Fruit fly (Drosophila melanogaster) whole organism, prepupa: ENCODE measurements around the gene Bub1.

Experiments
- CG10631 ChIP-seq: fragments of 200-800 bp; sonication (Bioruptor generic); optimal IDR thresholded peaks from 2 replicates; lab custom pipeline; 2016; ENCODE audit warnings: missing biosample characterization, missing genetic modification characterization
- CG10669 ChIP-seq: fragments of 200-800 bp; sonication (Bioruptor generic); optimal IDR thresholded peaks from 3 replicates; lab custom pipeline; 2018; ENCODE audit warnings: missing biosample characterization, mild to moderate bottlenecking, missing genetic modification characterization, moderate library complexity
- CG11294 ChIP-seq: fragments of 200-800 bp; sonication (Bioruptor generic); IDR thresholded peaks from 2 replicates; pipeline ENCODE4 v1.3.6; 2022; ENCODE audit warnings: missing biosample characterization, missing genetic modification characterization
- CG11762 ChIP-seq: fragments of 200-800 bp; sonication (Bioruptor generic); optimal IDR thresholded peaks from 3 replicates; lab custom pipeline; 2016; ENCODE audit warnings: missing biosample characterization, missing genetic modification characterization; ENCODE audit not compliant: insufficient read depth
- CG11902 ChIP-seq: fragments of 200-800 bp; sonication (Bioruptor generic); optimal IDR thresholded peaks from 3 replicates; lab custom pipeline; 2016; ENCODE audit warnings: missing biosample characterization, missing genetic modification characterization
- CG15336 ChIP-seq: fragments of 200-800 bp; sonication (Bioruptor generic); IDR thresholded peaks from 2 replicates; pipeline ENCODE4 v1.3.6; 2022; ENCODE audit warnings: missing biosample characterization, missing genetic modification characterization
- CG16779 ChIP-seq: fragments of 200-800 bp; sonication (Bioruptor generic); optimal IDR thresholded peaks from 3 replicates; lab custom pipeline; 2017; ENCODE audit warnings: missing biosample characterization, mild to moderate bottlenecking, missing genetic modification characterization
- CG31627 ChIP-seq: fragments of 200-800 bp; sonication (Bioruptor generic); optimal IDR thresholded peaks from 3 replicates; lab custom pipeline; 2016; ENCODE audit warnings: missing biosample characterization, missing genetic modification characterization
- CG32006 ChIP-seq: fragments of 200-800 bp; sonication (Bioruptor generic); optimal IDR thresholded peaks from 3 replicates; lab custom pipeline; 2017; ENCODE audit warnings: missing biosample characterization, mild to moderate bottlenecking, missing genetic modification characterization
- CG34406 ChIP-seq: fragments of 200-800 bp; sonication (Bioruptor generic); optimal IDR thresholded peaks from 3 replicates; lab custom pipeline; 2016; ENCODE audit warnings: missing biosample characterization, missing genetic modification characterization
- CG6163 ChIP-seq: fragments of 200-800 bp; sonication (Bioruptor generic); IDR thresholded peaks from 3 replicates; pipeline ENCODE4 v1.3.6; 2022; ENCODE audit warnings: missing biosample characterization, missing genetic modification characterization
- CG6276 ChIP-seq: fragments of 200-800 bp; sonication (Bioruptor generic); optimal IDR thresholded peaks from 2 replicates; lab custom pipeline; 2017; ENCODE audit warnings: missing biosample characterization, mild to moderate bottlenecking, missing genetic modification characterization
- CG6792 ChIP-seq: fragments of 200-800 bp; sonication (Bioruptor generic); optimal IDR thresholded peaks from 3 replicates; lab custom pipeline; 2016; ENCODE audit warnings: missing biosample characterization, missing genetic modification characterization
- CG6854 ChIP-seq: fragments of 200-800 bp; sonication (Bioruptor generic); optimal IDR thresholded peaks from 2 replicates; lab custom pipeline; 2017; ENCODE audit warnings: missing biosample characterization, mild to moderate bottlenecking, missing genetic modification characterization
- CG7368 ChIP-seq: fragments of 200-800 bp; sonication (Bioruptor generic); optimal IDR thresholded peaks from 3 replicates; lab custom pipeline; 2016; ENCODE audit warnings: missing biosample characterization, missing genetic modification characterization
- CG8119 ChIP-seq: fragments of 200-800 bp; sonication (Bioruptor generic); IDR thresholded peaks from 3 replicates; pipeline ENCODE4 v1.3.6; 2022; ENCODE audit warnings: missing biosample characterization, missing genetic modification characterization
- CG8632 ChIP-seq: fragments of 200-800 bp; sonication (Bioruptor generic); optimal IDR thresholded peaks from 3 replicates; lab custom pipeline; 2016; ENCODE audit warnings: missing biosample characterization, missing genetic modification characterization
- Eip93F ChIP-seq: fragments of 200-800 bp; sonication (Bioruptor generic); optimal IDR thresholded peaks from 2 replicates; lab custom pipeline; 2016; ENCODE audit warnings: missing biosample characterization, mild to moderate bottlenecking, missing genetic modification characterization
- Ets21C ChIP-seq: fragments of 200-800 bp; sonication (Bioruptor generic); optimal IDR thresholded peaks from 3 replicates; lab custom pipeline; 2016; ENCODE audit warnings: missing biosample characterization, missing genetic modification characterization
- Gug ChIP-seq: fragments of 200-800 bp; sonication (Bioruptor generic); IDR thresholded peaks from 2 replicates; pipeline ENCODE4 v1.3.6; 2022; ENCODE audit warnings: missing biosample characterization, missing genetic modification characterization
- Hr38 ChIP-seq: sonication (Bioruptor generic); optimal IDR thresholded peaks from 2 replicates; lab custom pipeline; 2016; ENCODE audit warnings: missing biosample characterization, missing genetic modification characterization
- Hr4 ChIP-seq: fragments of 200-800 bp; sonication (Bioruptor generic); optimal IDR thresholded peaks from 3 replicates; lab custom pipeline; 2016; ENCODE audit warnings: missing biosample characterization, missing genetic modification characterization
- Met ChIP-seq: fragments of 200-800 bp; sonication (Bioruptor generic); optimal IDR thresholded peaks from 3 replicates; lab custom pipeline; 2016; ENCODE audit warnings: missing biosample characterization, missing genetic modification characterization
- OdsH ChIP-seq: fragments of 200-800 bp; sonication (Bioruptor generic); optimal IDR thresholded peaks from 3 replicates; lab custom pipeline; 2016; ENCODE audit warnings: missing biosample characterization, missing genetic modification characterization
- Smox ChIP-seq: fragments of 200-800 bp; sonication (Bioruptor generic); optimal IDR thresholded peaks from 3 replicates; lab custom pipeline; 2016; ENCODE audit warnings: missing biosample characterization, missing genetic modification characterization
- Sox102F ChIP-seq: fragments of 200-800 bp; sonication (Bioruptor generic); optimal IDR thresholded peaks from 2 replicates; lab custom pipeline; 2016; ENCODE audit warnings: missing biosample characterization, mild to moderate bottlenecking, missing genetic modification characterization
- Sox14 ChIP-seq: fragments of 200-800 bp; sonication (Bioruptor generic); optimal IDR thresholded peaks from 3 replicates; lab custom pipeline; 2016; ENCODE audit warnings: missing biosample characterization, missing genetic modification characterization
- Sox15 ChIP-seq: fragments of 200-800 bp; sonication (Bioruptor generic); optimal IDR thresholded peaks from 3 replicates; lab custom pipeline; 2016; ENCODE audit warnings: missing biosample characterization, missing genetic modification characterization
- achi ChIP-seq: fragments of 200-800 bp; sonication (Bioruptor generic); optimal IDR thresholded peaks from 3 replicates; lab custom pipeline; 2016; ENCODE audit warnings: missing biosample characterization, missing genetic modification characterization
- cyc ChIP-seq: fragments of 200-800 bp; sonication (Bioruptor generic); optimal IDR thresholded peaks from 3 replicates; lab custom pipeline; 2016; ENCODE audit warnings: missing biosample characterization, missing genetic modification characterization
- dac ChIP-seq: fragments of 200-800 bp; sonication (Bioruptor generic); optimal IDR thresholded peaks from 2 replicates; lab custom pipeline; 2017; ENCODE audit warnings: missing biosample characterization, mild to moderate bottlenecking, missing genetic modification characterization
- eg ChIP-seq: fragments of 200-800 bp; sonication (Bioruptor generic); IDR thresholded peaks from 3 replicates; pipeline ENCODE4 v1.3.6; 2022; ENCODE audit warnings: missing biosample characterization, missing genetic modification characterization
- esn ChIP-seq: fragments of 200-800 bp; sonication (Bioruptor generic); optimal IDR thresholded peaks from 2 replicates; lab custom pipeline; 2016; ENCODE audit warnings: missing biosample characterization, mild to moderate bottlenecking, missing genetic modification characterization, moderate library complexity
- fkh ChIP-seq: fragments of 200-800 bp; sonication (Bioruptor generic); optimal IDR thresholded peaks from 3 replicates; lab custom pipeline; 2017; ENCODE audit warnings: missing biosample characterization, mild to moderate bottlenecking, missing genetic modification characterization, moderate library complexity
- net ChIP-seq: fragments of 200-800 bp; sonication (Bioruptor generic); optimal IDR thresholded peaks from 3 replicates; lab custom pipeline; 2016; ENCODE audit warnings: missing biosample characterization, missing genetic modification characterization
- salr ChIP-seq, 2 experiments: fragments of 200-800 bp; sonication (Bioruptor generic); optimal IDR thresholded peaks; 3 replicates each; lab custom pipeline; 2016 to 2018; ENCODE audit warnings: missing biosample characterization in 2 of 2, missing genetic modification characterization in 2 of 2, mild to moderate bottlenecking in 1 of 2
- spab ChIP-seq: fragments of 200-800 bp; sonication (Bioruptor generic); optimal IDR thresholded peaks from 2 replicates; lab custom pipeline; 2017; ENCODE audit warnings: missing biosample characterization, mild to moderate bottlenecking, missing genetic modification characterization, missing genetic modification reagents
- ss ChIP-seq, 2 experiments: fragments of 200-800 bp; sonication (Bioruptor generic); optimal IDR thresholded peaks; 2 replicates in 1 of 2; 3 replicates in 1 of 2; lab custom pipeline; 2017 to 2018; ENCODE audit warnings: mild to moderate bottlenecking in 2 of 2, missing biosample characterization in 2 of 2, missing genetic modification characterization in 2 of 2, moderate library complexity in 1 of 2
- svp ChIP-seq: fragments of 200-800 bp; sonication (Bioruptor generic); peaks from one replicate; lab custom pipeline; 2016; ENCODE audit warnings: missing biosample characterization, missing genetic modification characterization
- topi ChIP-seq: fragments of 200-800 bp; sonication (Bioruptor generic); optimal IDR thresholded peaks from 3 replicates; lab custom pipeline; 2016; ENCODE audit warnings: missing biosample characterization, missing genetic modification characterization
- vri ChIP-seq: fragments of 200-800 bp; sonication (Bioruptor generic); optimal IDR thresholded peaks from 3 replicates; lab custom pipeline; 2016; ENCODE audit warnings: missing biosample characterization, mild to moderate bottlenecking, missing genetic modification characterization

Bub1 gene

DNA sequence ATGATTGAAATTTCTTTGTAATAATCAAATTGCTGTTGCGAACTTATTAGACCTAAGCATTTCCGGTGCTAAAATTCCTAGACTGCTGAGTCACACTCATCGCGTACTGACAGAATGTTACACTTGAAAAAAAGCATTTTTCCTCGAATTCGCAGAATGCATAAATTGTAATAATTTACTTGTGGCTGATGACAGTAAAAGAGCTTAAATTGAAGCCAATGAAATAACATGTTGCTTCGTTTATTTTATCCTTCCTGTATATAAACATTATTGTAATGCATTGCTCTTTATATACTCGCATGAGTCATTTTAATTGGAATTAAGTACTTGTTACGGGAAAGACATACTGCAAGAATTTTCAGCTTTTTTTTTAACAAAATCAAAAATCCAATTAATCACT, 11.9 kb downstream of the Bub1 start (continued):
- TF ChIP-seq esn (GFP tag; lab: Kevin White, UChicago) (no peak), Eip93F (GFP tag; lab: Kevin White, UChicago) (no peak), Sox102F (GFP tag; lab: Kevin White, UChicago) (peak; percentile 9), CG8119 (GFP tag; lab: Robert Waterston, UW) (no peak), topi (GFP tag; lab: Kevin White, UChicago) (peak; percentile 39), Hr4 (GFP tag; lab: Kevin White, UChicago) (no peak), Met (GFP tag; lab: Kevin White, UChicago) (no peak), CG11902 (GFP tag; lab: Kevin White, UChicago) (no peak), OdsH (GFP tag; lab: Kevin White, UChicago) (no peak), spab (GFP tag; lab: Kevin White, UChicago) (no peak), CG6276 (GFP tag; lab: Kevin White, UChicago) (no peak)

DNA sequence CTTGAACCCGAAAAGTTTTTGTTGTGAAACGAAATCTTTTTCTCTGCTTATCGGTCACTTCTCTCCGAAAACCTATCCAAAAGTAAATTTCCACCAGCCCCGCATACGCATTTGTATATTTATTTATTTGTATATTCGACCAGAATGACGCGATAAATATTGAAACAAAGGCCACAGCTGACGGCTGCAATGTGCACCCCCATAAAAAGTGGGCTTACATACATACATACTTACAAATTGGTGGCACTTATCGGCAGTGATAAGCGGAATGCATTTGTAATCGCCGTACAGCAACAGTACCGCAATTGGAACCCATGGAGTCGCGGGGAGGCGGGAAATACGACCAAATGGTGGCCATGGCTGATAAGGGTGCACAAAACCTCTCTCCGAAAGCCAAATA, 12.5 kb downstream of the Bub1 start:
- peak; percentile 64 for TF ChIP-seq Sox14 (GFP tag; lab: Kevin White, UChicago)
- no peak for TF ChIP-seq Gug
- no peak for TF ChIP-seq dac (GFP tag; lab: Kevin White, UChicago)
- TF ChIP-seq svp (GFP tag; lab: Kevin White, UChicago): peak; percentile 93
- TF ChIP-seq eg (GFP tag; lab: Robert Waterston, UW): no peak
- TF ChIP-seq CG6854: no peak
- no peak for TF ChIP-seq CG10669 (GFP tag; lab: Kevin White, UChicago)
- TF ChIP-seq Eip93F (GFP tag; lab: Kevin White, UChicago): peak; percentile 75
- no peak for TF ChIP-seq CG6792 (GFP tag; lab: Kevin White, UChicago)
- no peak for TF ChIP-seq Smox (GFP tag; lab: Kevin White, UChicago)
- TF ChIP-seq Hr38: no peak
- TF ChIP-seq net (GFP tag; lab: Kevin White, UChicago): no peak
- no peak for TF ChIP-seq CG11294
- TF ChIP-seq Sox102F (GFP tag; lab: Kevin White, UChicago): no peak
- TF ChIP-seq salr (GFP tag; optimal IDR thresholded peaks at IDR 0.05; lab: Kevin White, UChicago): no peak
- no peak for TF ChIP-seq CG15336
- TF ChIP-seq vri (GFP tag; lab: Kevin White, UChicago): no peak
- TF ChIP-seq CG7368: no peak
- TF ChIP-seq CG11762 (GFP tag; lab: Kevin White, UChicago): no peak
- TF ChIP-seq achi (GFP tag; lab: Kevin White, UChicago): no peak
- TF ChIP-seq cyc: no peak
- TF ChIP-seq ss (GFP tag; optimal IDR thresholded peaks at IDR 0.05; lab: Kevin White, UChicago): no peak
- TF ChIP-seq CG10631: no peak
- TF ChIP-seq CG6163: no peak
- peak; percentile 58 for TF ChIP-seq fkh (GFP tag; lab: Kevin White, UChicago)
- TF ChIP-seq CG16779 (tag; lab: Kevin White, UChicago): no peak
- TF ChIP-seq Sox15: no peak
- no peak for TF ChIP-seq Ets21C (GFP tag; lab: Kevin White, UChicago)
- peak; percentile 21 for TF ChIP-seq Met (GFP tag; lab: Kevin White, UChicago)
- TF ChIP-seq CG31627 (GFP tag; lab: Kevin White, UChicago): no peak
- no peak for TF ChIP-seq topi (GFP tag; lab: Kevin White, UChicago)
- no peak for TF ChIP-seq esn (GFP tag; lab: Kevin White, UChicago)
- TF ChIP-seq CG34406 (GFP tag; lab: Kevin White, UChicago): no peak
- TF ChIP-seq CG32006 (GFP tag; lab: Kevin White, UChicago): no peak
- TF ChIP-seq CG8632 (GFP tag; lab: Kevin White, UChicago): no peak
- TF ChIP-seq, all 60 proteins: peak for 5
